Worm (Caenorhabditis elegans): ENCODE measurements around the gene T28C6.5.

DNA sequence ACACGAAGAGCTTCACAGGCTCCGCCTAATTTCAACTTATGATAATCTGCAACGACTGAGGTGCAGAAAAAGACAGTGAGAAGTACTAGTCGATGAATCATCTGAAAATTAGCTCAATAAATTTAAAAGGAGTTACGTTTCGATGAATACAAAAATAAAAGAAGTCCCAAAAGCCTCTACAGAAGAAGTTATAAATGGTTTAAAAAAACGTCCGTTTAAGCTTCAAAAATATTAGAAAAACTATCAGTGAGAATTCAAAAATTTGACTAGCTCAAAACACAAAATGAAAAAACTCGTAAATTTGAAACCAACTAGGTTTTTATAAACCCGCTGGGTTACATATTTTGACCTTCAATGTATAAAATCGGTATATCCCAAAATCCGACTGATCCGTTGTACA is 34.7 kb downstream of the T28C6.5 start, which contains the start of gene T11B7.5:
- no peak for TF ChIP-seq fkh-3 (tag; optimal IDR thresholded peaks at IDR 0.05)
- no peak for TF ChIP-seq Y95B8A.8 (GFP tag; IDR thresholded peaks at IDR 0.05)
- no peak for TF ChIP-seq unc-62 (GFP tag; optimal IDR thresholded peaks at IDR 0.05)
- no peak for TF ChIP-seq sdz-38 (tag; optimal IDR thresholded peaks at IDR 0.05)
- no peak for TF ChIP-seq ztf-22 (GFP tag; optimal IDR thresholded peaks at IDR 0.05)
- TF ChIP-seq lir-1 (GFP tag; conservative IDR thresholded peaks at IDR 0.05), result no peak
- TF ChIP-seq B0019.2 (GFP tag; conservative IDR thresholded peaks at IDR 0.05), result no peak
- TF ChIP-seq zfh-2 (GFP tag; conservative IDR thresholded peaks at IDR 0.05), result no peak
- no peak for TF ChIP-seq F37B4.10 (GFP tag; IDR thresholded peaks at IDR 0.05)
- no peak for TF ChIP-seq dpff-1 (tag; optimal IDR thresholded peaks at IDR 0.05)
